Worm (Caenorhabditis elegans) whole organism, L3 larva: Measurements from ENCODE around the gene rpa-1.

Source experiments
- aly-2 ChIP-seq: fragments of 150-350 bp; optimal IDR thresholded peaks from 2 replicates; lab custom pipeline; 2014; ENCODE audit warnings: missing biosample characterization, missing genetic modification characterization
- ama-1 ChIP-seq: fragments of 150-350 bp; optimal IDR thresholded peaks from 2 replicates; lab custom pipeline; 2018
- ceh-28 ChIP-seq: fragments of 150-350 bp; optimal IDR thresholded peaks from 2 replicates; lab custom pipeline; 2014; ENCODE audit warnings: missing biosample characterization, missing genetic modification reagents, missing genetic modification characterization
- egl-27 ChIP-seq: sonication (generic microtip); optimal IDR thresholded peaks from 4 replicates; lab custom pipeline; 2017; ENCODE audit warnings: missing biosample characterization, missing genetic modification reagents, missing genetic modification characterization
- fos-1 ChIP-seq: fragments of 150-350 bp; optimal IDR thresholded peaks from 2 replicates; lab custom pipeline; 2014; ENCODE audit warnings: missing biosample characterization, missing genetic modification characterization
- lin-15B ChIP-seq: fragments of 150-350 bp; optimal IDR thresholded peaks from 2 replicates; lab custom pipeline; 2014; ENCODE audit warnings: missing biosample characterization, missing genetic modification characterization
- nhr-237 ChIP-seq: fragments of 150-350 bp; optimal IDR thresholded peaks from 2 replicates; lab custom pipeline; 2014; ENCODE audit warnings: missing biosample characterization, missing genetic modification characterization
- nhr-28 ChIP-seq: fragments of 150-350 bp; optimal IDR thresholded peaks from 2 replicates; lab custom pipeline; 2014; ENCODE audit warnings: missing biosample characterization, missing genetic modification characterization
- nhr-43 ChIP-seq: sonication (generic microtip); optimal IDR thresholded peaks from 2 replicates; lab custom pipeline; 2016; ENCODE audit warnings: mild to moderate bottlenecking, missing genetic modification characterization, missing compliant biosample characterization; ENCODE audit not compliant: poor library complexity, severe bottlenecking
- pha-4 ChIP-seq: fragments of 150-350 bp; optimal IDR thresholded peaks from 2 replicates; lab custom pipeline; 2014; ENCODE audit warnings: missing biosample characterization, missing genetic modification reagents, missing genetic modification characterization
- pqm-1 ChIP-seq: fragments of 150-350 bp; optimal IDR thresholded peaks from 2 replicates; lab custom pipeline; 2017; ENCODE audit warnings: missing biosample characterization, missing genetic modification characterization, inconsistent platforms
- skn-1 ChIP-seq: fragments of 150-350 bp; optimal IDR thresholded peaks from 2 replicates; lab custom pipeline; 2014; ENCODE audit warnings: missing biosample characterization, missing genetic modification characterization
- snpc-4 ChIP-seq: fragments of 150-350 bp; optimal IDR thresholded peaks from 2 replicates; lab custom pipeline; 2014; ENCODE audit warnings: missing biosample characterization, missing genetic modification characterization
- unc-62 ChIP-seq: fragments of 150-350 bp; sonication (generic microtip); optimal IDR thresholded peaks from 4 replicates; lab custom pipeline; 2014; ENCODE audit warnings: missing biosample characterization, missing genetic modification reagents, missing genetic modification characterization

DNA sequence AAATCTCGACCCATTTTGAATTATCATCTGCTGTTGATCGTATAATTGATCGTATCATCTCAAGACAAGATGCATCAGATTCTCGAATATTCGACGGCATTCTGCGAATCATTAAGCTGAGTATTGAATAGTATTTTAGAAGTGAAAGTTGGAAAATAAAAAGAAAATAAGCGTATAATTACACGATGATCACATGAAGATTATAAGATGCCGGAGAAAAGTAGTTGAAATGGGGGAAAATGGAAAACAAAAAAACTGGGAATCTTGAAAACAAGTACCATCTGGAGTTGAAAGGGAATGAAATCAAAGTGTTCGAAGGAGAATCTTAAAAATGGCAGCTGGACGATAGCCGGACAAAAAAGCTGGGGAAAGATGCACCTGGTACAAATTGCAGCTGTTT, 44.0 kb upstream of the rpa-1 start, which contains the start of gene R07G3.8:
- TF ChIP-seq pqm-1 (tag; lab: Kevin White, UChicago), result no peak
- TF ChIP-seq egl-27, result no peak
- TF ChIP-seq ceh-28, result no peak
- no peak for TF ChIP-seq fos-1 (tag; lab: Kevin White, UChicago)
- TF ChIP-seq nhr-28 (tag; lab: Kevin White, UChicago), result no peak
- TF ChIP-seq skn-1 (tag; lab: Kevin White, UChicago), result no peak
- no peak for TF ChIP-seq aly-2 (tag; lab: Kevin White, UChicago)
- TF ChIP-seq pha-4 (tag; lab: Kevin White, UChicago), result no peak
- TF ChIP-seq unc-62 (GFP tag; lab: Kevin White, UChicago), result no peak
- no peak for TF ChIP-seq ama-1
- no peak for TF ChIP-seq nhr-43 (tag; lab: Kevin White, UChicago)
- TF ChIP-seq nhr-237 (tag; lab: Kevin White, UChicago), result no peak
- no peak for TF ChIP-seq snpc-4 (tag; lab: Kevin White, UChicago)
- TF ChIP-seq lin-15B (tag; lab: Kevin White, UChicago), result no peak
